Fruit fly (Drosophila melanogaster): ENCODE measurements around the gene CG42271.

DNA sequence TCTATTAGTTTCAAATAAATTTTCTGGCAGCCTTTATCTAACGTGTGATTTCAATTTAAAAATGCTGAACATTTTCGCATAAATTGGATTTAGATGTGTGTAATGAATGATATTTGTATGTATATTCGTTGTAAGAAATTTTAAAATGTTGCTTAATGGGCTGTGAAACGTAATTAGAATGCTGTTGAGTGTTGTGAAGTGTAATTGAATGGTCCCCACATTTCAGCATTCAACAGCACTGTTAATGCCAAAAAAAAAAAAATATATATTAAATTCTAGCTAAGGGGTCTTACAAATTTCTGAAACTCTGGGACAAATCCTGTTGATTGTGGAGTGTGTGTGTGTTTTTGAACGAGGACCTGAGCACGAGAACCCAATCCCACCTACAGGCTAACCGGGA lies 31.3 kb upstream of the CG42271 start:
- TF ChIP-seq GATAd (GFP tag; optimal IDR thresholded peaks at IDR 0.05): no peak
- no peak for TF ChIP-seq fru (GFP tag; optimal IDR thresholded peaks at IDR 0.05)
- no peak for TF ChIP-seq sv (GFP tag; optimal IDR thresholded peaks at IDR 0.05)
- no peak for TF ChIP-seq psq (GFP tag; optimal IDR thresholded peaks at IDR 0.05)
- TF ChIP-seq lola (GFP tag; optimal IDR thresholded peaks at IDR 0.05): no peak
- no peak for TF ChIP-seq Dif (GFP tag; optimal IDR thresholded peaks at IDR 0.05; ENCODE audit: partially characterized antibody)
- TF ChIP-seq pan (optimal IDR thresholded peaks at IDR 0.05): no peak
- TF ChIP-seq jim (GFP tag; optimal IDR thresholded peaks at IDR 0.05): no peak
- TF ChIP-seq br (GFP tag; optimal IDR thresholded peaks at IDR 0.05): no peak
- no peak for TF ChIP-seq usp (GFP tag; optimal IDR thresholded peaks at IDR 0.05)
- no peak for TF ChIP-seq Hnf4 (GFP tag; optimal IDR thresholded peaks at IDR 0.05)
- no peak for TF ChIP-seq Myc (optimal IDR thresholded peaks at IDR 0.05)
- no peak for TF ChIP-seq h (GFP tag; optimal IDR thresholded peaks at IDR 0.05)
